Worm (Caenorhabditis elegans) whole organism, early embryonic: ENCODE measurements around the gene hlh-30.

ENCODE experiments used
- ama-1 ChIP-seq: fragments of 150-350 bp; optimal IDR thresholded peaks from 2 replicates; lab custom pipeline; 2014
- ceh-36 ChIP-seq: sonication (generic microtip); optimal IDR thresholded peaks from 2 replicates; lab custom pipeline; 2016; ENCODE audit warnings: missing genetic modification characterization, inconsistent platforms, missing compliant biosample characterization
- flt-1 ChIP-seq: fragments of 200-800 bp; sonication (Bioruptor generic); IDR thresholded peaks from 2 replicates; pipeline ENCODE4 v1.3.6; 2022; ENCODE audit warnings: missing genetic modification characterization, missing compliant biosample characterization
- hmg-4 ChIP-seq: fragments of 200-800 bp; sonication (Bioruptor generic); optimal IDR thresholded peaks from 2 replicates; lab custom pipeline; 2018; ENCODE audit warnings: mild to moderate bottlenecking, missing genetic modification characterization, missing compliant biosample characterization
- scrt-1 ChIP-seq: fragments of 200-800 bp; sonication (Bioruptor generic); IDR thresholded peaks from 2 replicates; pipeline ENCODE4 v1.3.6; 2022; ENCODE audit warnings: missing genetic modification characterization, missing compliant biosample characterization
- sea-1 ChIP-seq: fragments of 200-800 bp; sonication (Bioruptor generic); conservative IDR thresholded peaks from 2 replicates; pipeline ENCODE4 v1.3.6; 2022; ENCODE audit warnings: missing genetic modification characterization, missing compliant biosample characterization
- tbx-11 ChIP-seq: fragments of 200-800 bp; sonication (Bioruptor generic); IDR thresholded peaks from 2 replicates; pipeline ENCODE4 v1.3.6; 2022; ENCODE audit warnings: missing genetic modification characterization, missing compliant biosample characterization
- tbx-37 ChIP-seq: fragments of 200-800 bp; sonication (Bioruptor generic); conservative IDR thresholded peaks from 2 replicates; pipeline ENCODE4 v1.3.6; 2022; ENCODE audit warnings: missing genetic modification reagents, missing genetic modification characterization, missing compliant biosample characterization

DNA sequence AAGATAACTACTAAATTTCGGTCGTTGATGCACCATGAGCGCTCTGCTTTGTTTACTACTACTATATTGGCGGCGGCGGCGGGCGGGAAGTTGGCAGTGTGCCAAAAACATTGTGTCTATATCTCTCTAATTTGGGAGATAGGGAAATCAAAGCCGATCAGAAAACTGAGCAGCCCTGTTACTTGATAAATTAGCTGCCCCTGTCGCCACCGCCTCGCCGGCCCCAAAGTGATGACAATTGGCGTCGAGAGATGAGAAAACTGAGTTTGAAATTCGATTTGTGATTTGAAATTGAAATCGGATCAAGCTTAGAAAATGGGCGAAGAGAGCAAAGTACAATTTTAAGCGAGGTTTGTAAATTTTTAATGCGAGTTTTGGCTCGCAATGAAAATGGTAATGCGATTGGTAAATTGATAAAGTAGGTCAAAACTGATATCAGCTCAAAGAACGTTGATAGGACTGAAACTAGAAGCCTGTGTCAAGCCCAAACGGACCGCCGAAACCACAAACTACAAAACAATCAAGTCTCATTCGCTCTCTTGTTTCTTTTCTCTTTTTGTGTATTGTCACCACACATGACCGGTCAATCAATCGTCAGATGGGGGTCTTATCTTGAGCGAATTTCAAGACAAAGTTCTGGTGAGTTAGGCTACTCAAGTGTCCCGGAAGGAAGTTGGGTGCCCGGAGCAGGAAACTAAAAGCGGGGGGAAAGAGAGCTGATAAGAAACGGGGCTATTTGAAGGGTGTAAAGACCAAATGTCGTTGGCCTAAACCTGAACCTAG lies 7.5 kb downstream of the hlh-30 start:
- TF ChIP-seq tbx-37 (GFP tag; lab: Robert Waterston, UW) (no peak), sea-1 (GFP tag; lab: Robert Waterston, UW) (no peak), flt-1 (no peak), ama-1 (lab: Kevin White, UChicago) (no peak), ceh-36 (tag; lab: Kevin White, UChicago) (no peak), tbx-11 (GFP tag; lab: Robert Waterston, UW) (no peak), hmg-4 (no peak), scrt-1 (no peak)
